Worm (Caenorhabditis elegans) whole organism, L4 larva: ENCODE measurements around the gene cutl-17.

Experiments used
- F26F4.8 ChIP-seq: fragments of 200-800 bp; sonication (Bioruptor generic); conservative IDR thresholded peaks from 2 replicates; pipeline ENCODE4 v1.3.6; 2022; ENCODE audit warnings: missing genetic modification characterization, missing compliant biosample characterization
- F49E8.2 ChIP-seq: sonication (generic microtip); optimal IDR thresholded peaks from 2 replicates; lab custom pipeline; 2016; ENCODE audit warnings: missing compliant biosample characterization, mild to moderate bottlenecking, missing genetic modification characterization, borderline replicate concordance
- T20F7.1 ChIP-seq: fragments of 200-800 bp; sonication (Bioruptor generic); optimal IDR thresholded peaks from 2 replicates; lab custom pipeline; 2018; ENCODE audit warnings: mild to moderate bottlenecking, missing genetic modification characterization, missing compliant biosample characterization
- Y105C5A.15 ChIP-seq: fragments of 200-800 bp; sonication (Bioruptor generic); IDR thresholded peaks from 2 replicates; pipeline ENCODE4 v1.3.6; 2022; ENCODE audit warnings: missing genetic modification characterization, missing compliant biosample characterization
- Y48G9A.11 ChIP-seq: fragments of 200-800 bp; sonication (Bioruptor generic); IDR thresholded peaks from 2 replicates; pipeline ENCODE4 v1.3.6; 2022; ENCODE audit warnings: missing genetic modification reagents, missing genetic modification characterization, missing compliant biosample characterization
- Y5F2A.4 ChIP-seq: fragments of 200-800 bp; sonication (Bioruptor generic); optimal IDR thresholded peaks from 2 replicates; lab custom pipeline; 2018; ENCODE audit warnings: mild to moderate bottlenecking, missing genetic modification characterization, missing compliant biosample characterization
- ZK546.5 ChIP-seq, 2 experiments: sonication (generic microtip); optimal IDR thresholded peaks; 2 replicates each; lab custom pipeline; 2017; ENCODE audit warnings: missing biosample characterization in 2 of 2, missing genetic modification characterization in 2 of 2
- aha-1 ChIP-seq: fragments of 150-350 bp; peaks from one replicate; lab custom pipeline; 2014; ENCODE audit warnings: missing biosample characterization, missing genetic modification characterization
- ama-1 ChIP-seq: fragments of 150-350 bp; optimal IDR thresholded peaks from 2 replicates; lab custom pipeline; 2014; ENCODE audit warnings: inconsistent platforms, mixed read lengths
- arid-1 ChIP-seq: fragments of 200-800 bp; sonication (Bioruptor generic); conservative IDR thresholded peaks from 2 replicates; pipeline ENCODE4 v1.3.6; 2022; ENCODE audit warnings: missing genetic modification reagents, missing genetic modification characterization, missing compliant biosample characterization
- attf-4 ChIP-seq: sonication (generic microtip); optimal IDR thresholded peaks from 3 replicates; lab custom pipeline; 2017; ENCODE audit warnings: missing biosample characterization, missing genetic modification characterization
- ceh-82 ChIP-seq: sonication (generic microtip); optimal IDR thresholded peaks from 2 replicates; lab custom pipeline; 2017; ENCODE audit warnings: missing biosample characterization, missing genetic modification characterization
- cey-2 ChIP-seq: sonication (generic microtip); optimal IDR thresholded peaks from 3 replicates; lab custom pipeline; 2017; ENCODE audit warnings: missing genetic modification characterization, mild to moderate bottlenecking, missing compliant biosample characterization, antibody characterized with exemption, borderline replicate concordance; ENCODE audit not compliant: insufficient read depth
- ctbp-1 ChIP-seq: fragments of 200-800 bp; sonication (Bioruptor generic); IDR thresholded peaks from 2 replicates; pipeline ENCODE4 v1.3.6; 2022; ENCODE audit warnings: missing genetic modification reagents, missing genetic modification characterization, missing compliant biosample characterization
- daf-19 ChIP-seq: fragments of 200-800 bp; sonication (Bioruptor generic); conservative IDR thresholded peaks from 2 replicates; pipeline ENCODE4 v1.3.6; 2022; ENCODE audit warnings: missing genetic modification characterization, missing compliant biosample characterization
- dmd-6 ChIP-seq: fragments of 200-800 bp; sonication (Bioruptor generic); IDR thresholded peaks from 2 replicates; pipeline ENCODE4 v1.3.6; 2022; ENCODE audit warnings: missing genetic modification reagents, missing genetic modification characterization, missing compliant biosample characterization
- dmd-8 ChIP-seq: fragments of 200-800 bp; sonication (Bioruptor generic); IDR thresholded peaks from 2 replicates; pipeline ENCODE4 v1.3.6; 2022; ENCODE audit warnings: missing genetic modification characterization, missing compliant biosample characterization
- duxl-1 ChIP-seq: sonication (generic microtip); optimal IDR thresholded peaks from 2 replicates; lab custom pipeline; 2016; ENCODE audit warnings: mild to moderate bottlenecking, missing genetic modification characterization, moderate library complexity, missing compliant biosample characterization; ENCODE audit not compliant: poor library complexity
- egl-27 ChIP-seq: sonication (generic microtip); optimal IDR thresholded peaks from 3 replicates; lab custom pipeline; 2017; ENCODE audit warnings: missing biosample characterization, missing genetic modification reagents, missing genetic modification characterization
- fos-1 ChIP-seq: fragments of 150-350 bp; optimal IDR thresholded peaks from 2 replicates; lab custom pipeline; 2014; ENCODE audit warnings: missing biosample characterization, missing genetic modification characterization
- gei-8 ChIP-seq: fragments of 200-800 bp; sonication (Bioruptor generic); optimal IDR thresholded peaks from 2 replicates; lab custom pipeline; 2018; ENCODE audit warnings: mild to moderate bottlenecking, missing genetic modification characterization, missing compliant biosample characterization
- hif-1 ChIP-seq, 2 experiments: sonication (generic microtip); optimal IDR thresholded peaks; 2 replicates each; lab custom pipeline; 2016 to 2017; ENCODE audit warnings: missing compliant biosample characterization in 2 of 2, missing genetic modification characterization in 2 of 2, missing genetic modification reagents in 2 of 2, missing genotype in 2 of 2, mild to moderate bottlenecking in 1 of 2
- hlh-11 ChIP-seq: fragments of 200-800 bp; sonication (Bioruptor generic); optimal IDR thresholded peaks from 2 replicates; lab custom pipeline; 2018; ENCODE audit warnings: mild to moderate bottlenecking, missing genetic modification characterization, missing compliant biosample characterization
- hmg-1.1 ChIP-seq: fragments of 200-800 bp; sonication (Bioruptor generic); IDR thresholded peaks from 2 replicates; pipeline ENCODE4 v1.3.6; 2022; ENCODE audit warnings: missing genetic modification reagents, missing genetic modification characterization, missing compliant biosample characterization
- lin-15B ChIP-seq: fragments of 150-350 bp; sonication (generic microtip); optimal IDR thresholded peaks from 3 replicates; lab custom pipeline; 2014; ENCODE audit warnings: missing biosample characterization, missing genetic modification characterization
- lin-39 ChIP-seq: fragments of 150-350 bp; optimal IDR thresholded peaks from 2 replicates; lab custom pipeline; 2014; ENCODE audit warnings: missing biosample characterization, missing genetic modification reagents, missing genetic modification characterization
- lir-3 ChIP-seq: sonication (generic microtip); optimal IDR thresholded peaks from 2 replicates; lab custom pipeline; 2016; ENCODE audit warnings: mild to moderate bottlenecking, missing genetic modification characterization, missing compliant biosample characterization
- lsy-2 ChIP-seq, 2 experiments: fragments of 150-350 bp in 1 of 2; sonication (generic microtip) in 1 of 2; optimal IDR thresholded peaks; 2 replicates each; lab custom pipeline; 2014 to 2017; ENCODE audit warnings: missing biosample characterization in 2 of 2, missing genetic modification characterization in 2 of 2
- mdt-29 ChIP-seq: fragments of 200-800 bp; sonication (Bioruptor generic); IDR thresholded peaks from 2 replicates; pipeline ENCODE4 v1.3.6; 2022; ENCODE audit warnings: missing genetic modification reagents, missing genetic modification characterization, missing compliant biosample characterization
- mes-2 ChIP-seq: sonication (generic microtip); optimal IDR thresholded peaks from 2 replicates; lab custom pipeline; 2016; ENCODE audit warnings: missing genotype, mild to moderate bottlenecking, missing genetic modification characterization, missing compliant biosample characterization; ENCODE audit not compliant: poor library complexity, severe bottlenecking
- nhr-111 ChIP-seq: fragments of 200-800 bp; sonication (Bioruptor generic); optimal IDR thresholded peaks from 2 replicates; lab custom pipeline; 2018; ENCODE audit warnings: mild to moderate bottlenecking, missing genetic modification characterization, missing compliant biosample characterization
- nhr-237 ChIP-seq: sonication (generic microtip); optimal IDR thresholded peaks from 2 replicates; lab custom pipeline; 2017; ENCODE audit warnings: missing biosample characterization, missing genetic modification characterization
- nhr-25 ChIP-seq: sonication (generic microtip); optimal IDR thresholded peaks from 2 replicates; lab custom pipeline; 2017; ENCODE audit warnings: missing genetic modification characterization, mild to moderate bottlenecking, missing compliant biosample characterization, antibody characterized with exemption, moderate library complexity, borderline replicate concordance; ENCODE audit not compliant: insufficient read depth
- nhr-28 ChIP-seq: fragments of 150-350 bp; optimal IDR thresholded peaks from 2 replicates; lab custom pipeline; 2014; ENCODE audit warnings: missing biosample characterization, missing genetic modification characterization
- nhr-76 ChIP-seq: fragments of 150-350 bp; optimal IDR thresholded peaks from 2 replicates; lab custom pipeline; 2014; ENCODE audit warnings: missing biosample characterization, missing genetic modification characterization
- pha-4 ChIP-seq, 2 experiments: fragments of 150-350 bp in 1 of 2; fragments of 200-800 bp in 1 of 2; sonication (Bioruptor generic) in 1 of 2; IDR thresholded peaks in 1 of 2; optimal IDR thresholded peaks in 1 of 2; 2 replicates each; pipeline versions ENCODE4 v1.3.6 to Lab custom; 2014 to 2022; ENCODE audit warnings: missing genetic modification characterization in 2 of 2, missing genetic modification reagents in 2 of 2, missing biosample characterization in 1 of 2, missing compliant biosample characterization in 1 of 2
- pqm-1 ChIP-seq: sonication (generic microtip); optimal IDR thresholded peaks from 2 replicates; lab custom pipeline; 2017; ENCODE audit warnings: missing biosample characterization, missing genetic modification characterization
- rbr-2 ChIP-seq: sonication (generic microtip); optimal IDR thresholded peaks from 2 replicates; lab custom pipeline; 2016; ENCODE audit warnings: missing genotype, missing genetic modification characterization, missing compliant biosample characterization
- saeg-2 ChIP-seq: fragments of 200-800 bp; sonication (Bioruptor generic); IDR thresholded peaks from 2 replicates; pipeline ENCODE4 v1.3.6; 2022; ENCODE audit warnings: missing genetic modification reagents, missing genetic modification characterization, missing compliant biosample characterization
- set-16 ChIP-seq: fragments of 200-800 bp; sonication (Bioruptor generic); IDR thresholded peaks from 2 replicates; pipeline ENCODE4 v1.3.6; 2022; ENCODE audit warnings: missing genetic modification reagents, missing genetic modification characterization, missing compliant biosample characterization
- spr-3 ChIP-seq: fragments of 200-800 bp; sonication (Bioruptor generic); optimal IDR thresholded peaks from 2 replicates; lab custom pipeline; 2018; ENCODE audit warnings: mild to moderate bottlenecking, missing genetic modification characterization, missing compliant biosample characterization
- tra-1 ChIP-seq: fragments of 200-800 bp; sonication (Bioruptor generic); IDR thresholded peaks from 2 replicates; pipeline ENCODE4 v1.3.6; 2022; ENCODE audit warnings: missing genetic modification reagents, missing genetic modification characterization, missing compliant biosample characterization
- unc-130 ChIP-seq: sonication (generic microtip); optimal IDR thresholded peaks from 2 replicates; lab custom pipeline; 2016; ENCODE audit warnings: missing genetic modification reagents, missing genetic modification characterization, missing compliant biosample characterization
- vab-7 ChIP-seq: fragments of 200-800 bp; sonication (Bioruptor generic); IDR thresholded peaks from 2 replicates; pipeline ENCODE4 v1.3.6; 2022; ENCODE audit warnings: missing genetic modification reagents, missing genetic modification characterization, missing compliant biosample characterization
- zag-1 ChIP-seq: fragments of 150-350 bp; optimal IDR thresholded peaks from 2 replicates; lab custom pipeline; 2014; ENCODE audit warnings: missing biosample characterization, missing genetic modification characterization
- zfp-3 ChIP-seq: fragments of 200-800 bp; sonication (Bioruptor generic); conservative IDR thresholded peaks from 2 replicates; pipeline ENCODE4 v1.3.6; 2022; ENCODE audit warnings: missing genetic modification reagents, missing genetic modification characterization, missing compliant biosample characterization
- zip-11 ChIP-seq: fragments of 200-800 bp; sonication (Bioruptor generic); IDR thresholded peaks from 2 replicates; pipeline ENCODE4 v1.3.6; 2022; ENCODE audit warnings: missing genetic modification characterization, missing compliant biosample characterization
- zip-2 ChIP-seq: fragments of 150-350 bp; optimal IDR thresholded peaks from 2 replicates; lab custom pipeline; 2014; ENCODE audit warnings: missing biosample characterization, missing genetic modification characterization
- ztf-7 ChIP-seq: fragments of 150-350 bp; optimal IDR thresholded peaks from 2 replicates; lab custom pipeline; 2014; ENCODE audit warnings: missing biosample characterization, missing genetic modification characterization

cutl-17 gene

DNA sequence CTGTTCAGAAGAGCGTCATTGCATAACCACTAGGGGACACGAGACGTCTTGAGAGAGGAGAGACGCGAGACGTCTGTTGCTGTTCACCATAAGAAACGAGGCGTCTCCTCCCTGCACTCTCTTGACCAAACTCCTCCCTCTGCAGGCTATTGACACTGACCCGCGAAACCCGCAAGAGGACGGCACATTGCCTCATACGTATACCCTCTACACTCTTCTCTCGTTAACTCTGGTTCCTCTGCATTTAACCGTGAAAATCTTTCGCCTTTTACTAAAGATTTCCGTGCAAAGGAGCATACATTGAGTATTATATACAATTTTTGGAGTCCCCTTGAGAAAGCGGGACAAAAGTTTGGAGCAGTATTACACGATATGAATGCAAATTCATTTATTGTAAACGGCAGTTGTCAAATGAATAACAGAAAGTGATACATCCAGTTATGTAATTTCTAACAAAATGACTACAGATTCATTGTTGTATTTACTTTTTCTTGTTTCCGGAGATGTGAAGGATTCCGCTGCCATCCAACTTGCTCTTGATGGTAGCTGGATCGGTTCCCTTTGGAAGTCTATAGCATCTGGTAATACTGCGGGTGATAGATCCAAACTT, 12.8 kb downstream of the cutl-17 start (continued):
- TF ChIP-seq hmg-1.1 (GFP tag; lab: Robert Waterston, UW) (peak; percentile 94), duxl-1 (tag; lab: Kevin White, UChicago) (peak; percentile 84), dmd-6 (GFP tag; lab: Robert Waterston, UW) (peak; percentile 90), nhr-25 (tag; lab: Kevin White, UChicago) (peak; percentile 95), Y105C5A.15 (no peak), spr-3 (GFP tag; lab: Kevin White, UChicago) (peak; percentile 55), Y48G9A.11 (GFP tag; lab: Robert Waterston, UW) (peak; percentile 67), zag-1 (tag; lab: Kevin White, UChicago) (peak; percentile 37), zip-2 (tag; lab: Kevin White, UChicago) (peak; percentile 74), saeg-2 (GFP tag; lab: Robert Waterston, UW) (no peak), pha-4 (GFP tag; IDR thresholded peaks at IDR 0.05; lab: Robert Waterston, UW) (peak; percentile 68), pha-4 (tag; optimal IDR thresholded peaks at IDR 0.05; lab: Kevin White, UChicago) (peak; percentile 74), nhr-76 (tag; lab: Kevin White, UChicago) (no peak), arid-1 (GFP tag; lab: Robert Waterston, UW) (peak; percentile 74), fos-1 (tag; lab: Kevin White, UChicago) (no peak), rbr-2 (tag; lab: Kevin White, UChicago) (peak; percentile 95), set-16 (no peak; the same call in 1 of the 2 replicates), lir-3 (tag; lab: Kevin White, UChicago) (no peak), ceh-82 (tag; lab: Kevin White, UChicago) (no peak), mes-2 (tag; lab: Kevin White, UChicago) (peak; percentile 88), daf-19 (GFP tag; lab: Robert Waterston, UW) (peak; percentile 72; the same call in 1 of the 2 replicates), mdt-29 (GFP tag; lab: Robert Waterston, UW) (peak; percentile 67; the same call in 1 of the 2 replicates), nhr-111 (GFP tag; lab: Kevin White, UChicago) (no peak), tra-1 (GFP tag; lab: Robert Waterston, UW) (peak; percentile 39; the same call in 1 of the 2 replicates), lin-15B (tag; lab: Kevin White, UChicago) (no peak), T20F7.1 (GFP tag; lab: Kevin White, UChicago) (peak; percentile 87), F26F4.8 (no peak), egl-27 (no peak), cey-2 (tag; lab: Kevin White, UChicago) (no peak), ama-1 (lab: Kevin White, UChicago) (peak; percentile 99), ctbp-1 (GFP tag; lab: Robert Waterston, UW) (peak; percentile 89), gei-8 (GFP tag; lab: Kevin White, UChicago) (peak; percentile 80), hlh-11 (tag; lab: Kevin White, UChicago) (peak; percentile 92), zfp-3 (GFP tag; lab: Robert Waterston, UW) (peak; percentile 86), vab-7 (no peak; the same call in 1 of the 2 replicates), lsy-2 (tag; optimal IDR thresholded peaks at IDR 0.05; lab: Kevin White, UChicago) (peak; percentile 75 to 93), unc-130 (GFP tag; lab: Kevin White, UChicago) (peak; percentile 78), lin-39 (tag; lab: Kevin White, UChicago) (no peak), nhr-237 (tag; lab: Kevin White, UChicago) (peak; percentile 52), dmd-8 (GFP tag; lab: Robert Waterston, UW) (no peak), nhr-28 (tag; lab: Kevin White, UChicago) (peak; percentile 88), zip-11 (GFP tag; lab: Robert Waterston, UW) (no peak), aha-1 (tag; lab: Kevin White, UChicago) (peak; percentile 91), Y5F2A.4 (GFP tag; lab: Kevin White, UChicago) (peak; percentile 9), pqm-1 (no peak), F49E8.2 (tag; lab: Kevin White, UChicago) (peak; percentile 86), ztf-7 (tag; lab: Kevin White, UChicago) (peak; percentile 63), attf-4 (tag; lab: Kevin White, UChicago) (no peak), ZK546.5 (tag; optimal IDR thresholded peaks at IDR 0.05; lab: Kevin White, UChicago) (peak in 1 of 2 experiments; percentile 1), hif-1 (tag; optimal IDR thresholded peaks at IDR 0.05; lab: Kevin White, UChicago) (peak; percentile 79 to 86)
